Fruit fly (Drosophila melanogaster): ENCODE data around the gene dy.

- TF ChIP-seq Dfd (GFP tag; optimal IDR thresholded peaks at IDR 0.05) (no peak), usp (GFP tag; optimal IDR thresholded peaks at IDR 0.05) (no peak), Sp1 (GFP tag; optimal IDR thresholded peaks at IDR 0.05) (peak; percentile 40), HLH106 (tag; optimal IDR thresholded peaks at IDR 0.05) (peak; percentile 49), ey (GFP tag; optimal IDR thresholded peaks at IDR 0.05) (peak; percentile 63)
Measured at dm6 chrX:11720138-11720537, 58.4 kb downstream of the dy start, which contains the start of gene Tango10.
